Worm (Caenorhabditis elegans): ENCODE results near the gene srz-5.

ce11 chrII:3527460-3527859, 12.9 kb upstream of the srz-5 start:
- TF ChIP-seq nhr-237 (tag; optimal IDR thresholded peaks at IDR 0.05) = no peak
- TF ChIP-seq unc-62 (GFP tag; optimal IDR thresholded peaks at IDR 0.05) = no peak
- TF ChIP-seq blmp-1 (tag; optimal IDR thresholded peaks at IDR 0.05) = no peak
- no peak for TF ChIP-seq lin-13 (tag; optimal IDR thresholded peaks at IDR 0.05)
- TF ChIP-seq lin-32 (GFP tag; optimal IDR thresholded peaks at IDR 0.05) = no peak
- TF ChIP-seq nhr-28 (tag; optimal IDR thresholded peaks at IDR 0.05) = no peak
- no peak for TF ChIP-seq bed-3 (GFP tag; optimal IDR thresholded peaks at IDR 0.05)
- no peak for TF ChIP-seq lsy-2 (tag; optimal IDR thresholded peaks at IDR 0.05)

All from whole organism, mixed stage, embryonic.